Worm (Caenorhabditis elegans) whole organism, L4 larva: ENCODE measurements around the gene K01A12.4.

Source experiments
- F10B5.3 ChIP-seq: sonication (generic microtip); optimal IDR thresholded peaks from 2 replicates; lab custom pipeline; 2016; ENCODE audit warnings: mild to moderate bottlenecking, missing genetic modification characterization, missing compliant biosample characterization
- F26F4.8 ChIP-seq: fragments of 200-800 bp; sonication (Bioruptor generic); conservative IDR thresholded peaks from 2 replicates; pipeline ENCODE4 v1.3.6; 2022; ENCODE audit warnings: missing genetic modification characterization, missing compliant biosample characterization
- F37D6.2 ChIP-seq: sonication (generic microtip); optimal IDR thresholded peaks from 2 replicates; lab custom pipeline; 2016; ENCODE audit warnings: mild to moderate bottlenecking, missing genetic modification characterization, missing compliant biosample characterization
- F44E2.7 ChIP-seq: fragments of 200-800 bp; sonication (Bioruptor generic); IDR thresholded peaks from 2 replicates; pipeline ENCODE4 v2.1.2; 2022; ENCODE audit warnings: missing genetic modification characterization, missing compliant biosample characterization
- T26A8.4 ChIP-seq: fragments of 200-800 bp; sonication (Bioruptor generic); IDR thresholded peaks from 2 replicates; pipeline ENCODE4 v1.3.6; 2022; ENCODE audit warnings: missing genetic modification characterization, missing compliant biosample characterization
- ZK337.2 ChIP-seq: fragments of 200-800 bp; sonication (Bioruptor generic); IDR thresholded peaks from 2 replicates; pipeline ENCODE4 v1.3.6; 2022; ENCODE audit warnings: missing genetic modification reagents, missing genetic modification characterization, missing compliant biosample characterization
- ZK546.5 ChIP-seq, 2 experiments: sonication (generic microtip); optimal IDR thresholded peaks; 2 replicates each; lab custom pipeline; 2017; ENCODE audit warnings: missing biosample characterization in 2 of 2, missing genetic modification characterization in 2 of 2
- aha-1 ChIP-seq: fragments of 150-350 bp; peaks from one replicate; lab custom pipeline; 2014; ENCODE audit warnings: missing biosample characterization, missing genetic modification characterization
- aly-2 ChIP-seq: sonication (generic microtip); optimal IDR thresholded peaks from 2 replicates; lab custom pipeline; 2018; ENCODE audit warnings: missing biosample characterization, missing genetic modification characterization
- ama-1 ChIP-seq: fragments of 150-350 bp; optimal IDR thresholded peaks from 2 replicates; lab custom pipeline; 2014; ENCODE audit warnings: inconsistent platforms, mixed read lengths
- attf-4 ChIP-seq: sonication (generic microtip); optimal IDR thresholded peaks from 3 replicates; lab custom pipeline; 2017; ENCODE audit warnings: missing biosample characterization, missing genetic modification characterization
- ceh-20 ChIP-seq: fragments of 200-800 bp; sonication (Bioruptor generic); IDR thresholded peaks from 2 replicates; pipeline ENCODE4 v1.3.6; 2022; ENCODE audit warnings: missing genetic modification reagents, missing genetic modification characterization, missing compliant biosample characterization
- ceh-28 ChIP-seq: fragments of 150-350 bp; optimal IDR thresholded peaks from 2 replicates; lab custom pipeline; 2014; ENCODE audit warnings: missing biosample characterization, missing genetic modification reagents, missing genetic modification characterization
- ceh-82 ChIP-seq: sonication (generic microtip); optimal IDR thresholded peaks from 2 replicates; lab custom pipeline; 2017; ENCODE audit warnings: missing biosample characterization, missing genetic modification characterization
- daf-12 ChIP-seq: fragments of 150-350 bp; optimal IDR thresholded peaks from 2 replicates; lab custom pipeline; 2014; ENCODE audit warnings: missing biosample characterization, missing genetic modification reagents, missing genetic modification characterization
- daf-16 ChIP-seq, 3 experiments: sonication (generic microtip); optimal IDR thresholded peaks; 2 replicates each; lab custom pipeline; 2016 to 2017; ENCODE audit warnings: missing genetic modification characterization in 3 of 3, missing genetic modification reagents in 3 of 3, mild to moderate bottlenecking in 2 of 3, missing compliant biosample characterization in 2 of 3, missing biosample characterization in 1 of 3, moderate library complexity in 1 of 3
- daf-19 ChIP-seq: fragments of 200-800 bp; sonication (Bioruptor generic); conservative IDR thresholded peaks from 2 replicates; pipeline ENCODE4 v1.3.6; 2022; ENCODE audit warnings: missing genetic modification characterization, missing compliant biosample characterization
- dmd-6 ChIP-seq: fragments of 200-800 bp; sonication (Bioruptor generic); IDR thresholded peaks from 2 replicates; pipeline ENCODE4 v1.3.6; 2022; ENCODE audit warnings: missing genetic modification reagents, missing genetic modification characterization, missing compliant biosample characterization
- dmd-8 ChIP-seq: fragments of 200-800 bp; sonication (Bioruptor generic); IDR thresholded peaks from 2 replicates; pipeline ENCODE4 v1.3.6; 2022; ENCODE audit warnings: missing genetic modification characterization, missing compliant biosample characterization
- dmd-9 ChIP-seq: fragments of 200-800 bp; sonication (Bioruptor generic); IDR thresholded peaks from 2 replicates; pipeline ENCODE4 v1.3.6; 2022; ENCODE audit warnings: missing genetic modification reagents, missing genetic modification characterization, missing compliant biosample characterization
- dpl-1 ChIP-seq: fragments of 150-350 bp; optimal IDR thresholded peaks from 2 replicates; lab custom pipeline; 2014; ENCODE audit warnings: missing biosample characterization, missing genetic modification reagents, missing genetic modification characterization
- dve-1 ChIP-seq: sonication (generic microtip); optimal IDR thresholded peaks from 2 replicates; lab custom pipeline; 2017; ENCODE audit warnings: antibody characterized with exemption, mild to moderate bottlenecking, missing genetic modification characterization, missing compliant biosample characterization; ENCODE audit not compliant: insufficient read depth
- gei-8 ChIP-seq: fragments of 200-800 bp; sonication (Bioruptor generic); optimal IDR thresholded peaks from 2 replicates; lab custom pipeline; 2018; ENCODE audit warnings: mild to moderate bottlenecking, missing genetic modification characterization, missing compliant biosample characterization
- hif-1 ChIP-seq, 2 experiments: sonication (generic microtip); optimal IDR thresholded peaks; 2 replicates each; lab custom pipeline; 2016 to 2017; ENCODE audit warnings: missing compliant biosample characterization in 2 of 2, missing genetic modification characterization in 2 of 2, missing genetic modification reagents in 2 of 2, missing genotype in 2 of 2, mild to moderate bottlenecking in 1 of 2
- hlh-11 ChIP-seq: fragments of 200-800 bp; sonication (Bioruptor generic); optimal IDR thresholded peaks from 2 replicates; lab custom pipeline; 2018; ENCODE audit warnings: mild to moderate bottlenecking, missing genetic modification characterization, missing compliant biosample characterization
- lin-13 ChIP-seq: fragments of 150-350 bp; optimal IDR thresholded peaks from 2 replicates; lab custom pipeline; 2014; ENCODE audit warnings: missing biosample characterization, missing genetic modification reagents, missing genetic modification characterization
- madf-5 ChIP-seq, 2 experiments: fragments of 200-800 bp; sonication (Bioruptor generic); IDR thresholded peaks; 2 replicates each; pipeline ENCODE4 v1.3.6; 2022; ENCODE audit warnings: missing compliant biosample characterization in 2 of 2, missing genetic modification characterization in 2 of 2
- madf-9 ChIP-seq: fragments of 200-800 bp; sonication (Bioruptor generic); conservative IDR thresholded peaks from 2 replicates; pipeline ENCODE4 v1.3.6; 2022; ENCODE audit warnings: missing genetic modification reagents, missing genetic modification characterization, missing compliant biosample characterization
- mep-1 ChIP-seq: fragments of 150-350 bp; sonication (generic microtip); optimal IDR thresholded peaks from 3 replicates; lab custom pipeline; 2014; ENCODE audit warnings: missing biosample characterization, missing genetic modification characterization
- mes-2 ChIP-seq: sonication (generic microtip); optimal IDR thresholded peaks from 2 replicates; lab custom pipeline; 2016; ENCODE audit warnings: missing genotype, mild to moderate bottlenecking, missing genetic modification characterization, missing compliant biosample characterization; ENCODE audit not compliant: poor library complexity, severe bottlenecking
- mxl-3 ChIP-seq: fragments of 200-800 bp; sonication (Bioruptor generic); optimal IDR thresholded peaks from 2 replicates; lab custom pipeline; 2018; ENCODE audit warnings: mild to moderate bottlenecking, missing genetic modification characterization, missing compliant biosample characterization
- nhr-11 ChIP-seq: fragments of 150-350 bp; optimal IDR thresholded peaks from 2 replicates; lab custom pipeline; 2014; ENCODE audit warnings: missing biosample characterization, missing genetic modification characterization
- nhr-111 ChIP-seq: fragments of 200-800 bp; sonication (Bioruptor generic); optimal IDR thresholded peaks from 2 replicates; lab custom pipeline; 2018; ENCODE audit warnings: mild to moderate bottlenecking, missing genetic modification characterization, missing compliant biosample characterization
- nhr-237 ChIP-seq: sonication (generic microtip); optimal IDR thresholded peaks from 2 replicates; lab custom pipeline; 2017; ENCODE audit warnings: missing biosample characterization, missing genetic modification characterization
- nhr-28 ChIP-seq: fragments of 150-350 bp; optimal IDR thresholded peaks from 2 replicates; lab custom pipeline; 2014; ENCODE audit warnings: missing biosample characterization, missing genetic modification characterization
- nhr-42 ChIP-seq: fragments of 200-800 bp; sonication (Bioruptor generic); IDR thresholded peaks from 2 replicates; pipeline ENCODE4 v1.3.6; 2022; ENCODE audit warnings: missing genetic modification characterization, missing compliant biosample characterization
- nhr-77 ChIP-seq: fragments of 150-350 bp; optimal IDR thresholded peaks from 2 replicates; lab custom pipeline; 2014; ENCODE audit warnings: missing biosample characterization, missing genetic modification characterization
- php-3 ChIP-seq: fragments of 200-800 bp; sonication (Bioruptor generic); IDR thresholded peaks from 2 replicates; pipeline ENCODE4 v1.3.6; 2022; ENCODE audit warnings: missing genetic modification reagents, missing genetic modification characterization, missing compliant biosample characterization
- pqm-1 ChIP-seq: sonication (generic microtip); optimal IDR thresholded peaks from 2 replicates; lab custom pipeline; 2017; ENCODE audit warnings: missing biosample characterization, missing genetic modification characterization
- saeg-2 ChIP-seq: fragments of 200-800 bp; sonication (Bioruptor generic); IDR thresholded peaks from 2 replicates; pipeline ENCODE4 v1.3.6; 2022; ENCODE audit warnings: missing genetic modification reagents, missing genetic modification characterization, missing compliant biosample characterization
- set-16 ChIP-seq: fragments of 200-800 bp; sonication (Bioruptor generic); IDR thresholded peaks from 2 replicates; pipeline ENCODE4 v1.3.6; 2022; ENCODE audit warnings: missing genetic modification reagents, missing genetic modification characterization, missing compliant biosample characterization
- snpc-1.2 ChIP-seq: fragments of 200-800 bp; sonication (Bioruptor generic); IDR thresholded peaks from 2 replicates; pipeline ENCODE4 v1.3.6; 2022; ENCODE audit warnings: missing genetic modification reagents, missing genetic modification characterization, missing compliant biosample characterization
- spr-3 ChIP-seq: fragments of 200-800 bp; sonication (Bioruptor generic); optimal IDR thresholded peaks from 2 replicates; lab custom pipeline; 2018; ENCODE audit warnings: mild to moderate bottlenecking, missing genetic modification characterization, missing compliant biosample characterization
- tag-97 ChIP-seq: fragments of 200-800 bp; sonication (Bioruptor generic); IDR thresholded peaks from 2 replicates; pipeline ENCODE4 v1.3.6; 2022; ENCODE audit warnings: missing genetic modification characterization, missing compliant biosample characterization
- tra-1 ChIP-seq: fragments of 200-800 bp; sonication (Bioruptor generic); IDR thresholded peaks from 2 replicates; pipeline ENCODE4 v1.3.6; 2022; ENCODE audit warnings: missing genetic modification reagents, missing genetic modification characterization, missing compliant biosample characterization
- unc-39 ChIP-seq: sonication (generic microtip); optimal IDR thresholded peaks from 2 replicates; lab custom pipeline; 2017; ENCODE audit warnings: missing biosample characterization, missing genetic modification characterization
- unc-62 ChIP-seq, 3 experiments: fragments of 150-350 bp in 1 of 3; sonication (generic microtip); optimal IDR thresholded peaks in 2 of 3; peaks in 1 of 3; 1 replicate in 1 of 3; 2 replicates in 2 of 3; lab custom pipeline; 2014 to 2017; ENCODE audit warnings: missing biosample characterization in 3 of 3, missing genetic modification characterization in 3 of 3, missing genetic modification reagents in 3 of 3, missing genotype in 1 of 3
- zip-11 ChIP-seq: fragments of 200-800 bp; sonication (Bioruptor generic); IDR thresholded peaks from 2 replicates; pipeline ENCODE4 v1.3.6; 2022; ENCODE audit warnings: missing genetic modification characterization, missing compliant biosample characterization
- zip-2 ChIP-seq: fragments of 150-350 bp; optimal IDR thresholded peaks from 2 replicates; lab custom pipeline; 2014; ENCODE audit warnings: missing biosample characterization, missing genetic modification characterization

The K01A12.4 gene

ce11 chrX:8567823-8568314, 42.8 kb upstream of the K01A12.4 start:
- TF ChIP-seq F37D6.2 (tag; lab: Kevin White, UChicago): no peak
- TF ChIP-seq daf-16 (GFP tag; optimal IDR thresholded peaks at IDR 0.05; lab: Kevin White, UChicago): no peak
- peak; percentile 7 for TF ChIP-seq daf-16 (tag; optimal IDR thresholded peaks at IDR 0.05; lab: Kevin White, UChicago)
- peak; percentile 21 for TF ChIP-seq dve-1 (tag; lab: Kevin White, UChicago)
- no peak for TF ChIP-seq tra-1 (GFP tag; lab: Robert Waterston, UW)
- no peak for TF ChIP-seq unc-39 (tag; lab: Kevin White, UChicago)
- TF ChIP-seq zip-11 (GFP tag; lab: Robert Waterston, UW): no peak
- no peak for TF ChIP-seq hif-1 (tag; optimal IDR thresholded peaks at IDR 0.05; lab: Kevin White, UChicago)
- TF ChIP-seq mes-2: no peak
- TF ChIP-seq aha-1: peak; percentile 98
- no peak for TF ChIP-seq daf-19 (GFP tag; lab: Robert Waterston, UW)
- no peak for TF ChIP-seq nhr-42
- TF ChIP-seq ZK337.2 (GFP tag; lab: Robert Waterston, UW): no peak
- peak; percentile 32 for TF ChIP-seq pqm-1 (tag; lab: Kevin White, UChicago)
- TF ChIP-seq dmd-8 (GFP tag; lab: Robert Waterston, UW): no peak
- no peak for TF ChIP-seq ZK546.5 (tag; optimal IDR thresholded peaks at IDR 0.05; lab: Kevin White, UChicago)

ce11 chrX:8568423-8568903, 42.2 kb upstream of the K01A12.4 start:
- TF ChIP-seq ceh-20: 0 out of 2 replicates have a peak, but pooled peaks have one; percentile 27
- peak; percentile 51 for TF ChIP-seq mxl-3 (GFP tag; lab: Kevin White, UChicago)
- no peak for TF ChIP-seq spr-3 (GFP tag; lab: Kevin White, UChicago)
- no peak for TF ChIP-seq dpl-1
- no peak for TF ChIP-seq F44E2.7 (GFP tag; lab: Robert Waterston, UW)
- no peak for TF ChIP-seq gei-8 (GFP tag; lab: Kevin White, UChicago)
- no peak for TF ChIP-seq nhr-111 (GFP tag; lab: Kevin White, UChicago)
- TF ChIP-seq set-16 (GFP tag; lab: Robert Waterston, UW): no peak
- TF ChIP-seq tra-1 (GFP tag; lab: Robert Waterston, UW): peak; percentile 80
- TF ChIP-seq ama-1: no peak
- no peak for TF ChIP-seq saeg-2 (GFP tag; lab: Robert Waterston, UW)
- 0 out of 2 replicates have a peak, but pooled peaks have one; percentile 17 for TF ChIP-seq php-3
- TF ChIP-seq tag-97 (GFP tag; lab: Robert Waterston, UW): no peak
- TF ChIP-seq dmd-6 (GFP tag; lab: Robert Waterston, UW): peak; percentile 70
- TF ChIP-seq dve-1 (tag; lab: Kevin White, UChicago): peak; percentile 34
- TF ChIP-seq T26A8.4 (GFP tag; lab: Robert Waterston, UW): no peak
- no peak for TF ChIP-seq madf-9 (GFP tag; lab: Robert Waterston, UW)
- TF ChIP-seq lin-13 (GFP tag; lab: Kevin White, UChicago): no peak
- no peak for TF ChIP-seq aly-2 (tag; lab: Kevin White, UChicago)
- no peak for TF ChIP-seq F26F4.8 (GFP tag; lab: Robert Waterston, UW)
- TF ChIP-seq hlh-11 (tag; lab: Kevin White, UChicago): peak; percentile 54
- no peak for TF ChIP-seq dmd-9 (GFP tag; lab: Robert Waterston, UW)
- TF ChIP-seq ceh-82: no peak
- TF ChIP-seq nhr-77 (tag; lab: Kevin White, UChicago): peak; percentile 18
- no peak for TF ChIP-seq daf-12 (tag; lab: Kevin White, UChicago)
- TF ChIP-seq ZK337.2 (GFP tag; lab: Robert Waterston, UW): no peak
- no peak for TF ChIP-seq daf-16 (GFP tag; optimal IDR thresholded peaks at IDR 0.05; lab: Kevin White, UChicago)
- peak; percentile 60 for TF ChIP-seq daf-16 (tag; optimal IDR thresholded peaks at IDR 0.05; lab: Kevin White, UChicago)
- no peak for TF ChIP-seq nhr-11 (tag; lab: Kevin White, UChicago)
- TF ChIP-seq nhr-28: peak; percentile 57
- no peak for TF ChIP-seq zip-2 (tag; lab: Kevin White, UChicago)
- TF ChIP-seq snpc-1.2: no peak
- no peak for TF ChIP-seq mep-1 (tag; lab: Kevin White, UChicago)
- no peak for TF ChIP-seq madf-5 (GFP tag; IDR thresholded peaks at IDR 0.05; lab: Robert Waterston, UW)
- no peak for TF ChIP-seq attf-4 (tag; lab: Kevin White, UChicago)
- no peak for TF ChIP-seq ceh-28
- no peak for TF ChIP-seq F10B5.3
- peak in 1 of 2 experiments; percentile 96 for TF ChIP-seq unc-62 (GFP tag; optimal IDR thresholded peaks at IDR 0.05 in 1 of 2; lab: Kevin White, UChicago)
- no peak for TF ChIP-seq unc-62 (tag; optimal IDR thresholded peaks at IDR 0.05; lab: Kevin White, UChicago)
- TF ChIP-seq nhr-237 (tag; lab: Kevin White, UChicago): no peak
